Worm (Caenorhabditis elegans) whole organism, L4/young adult: ENCODE results near the gene ztf-30.

Source experiments
- dao-5 ChIP-seq: sonication (generic microtip); optimal IDR thresholded peaks from 2 replicates; lab custom pipeline; 2016; ENCODE audit warnings: missing genotype, missing genetic modification characterization, moderate library complexity, missing compliant biosample characterization
- him-1 ChIP-seq: sonication (generic microtip); optimal IDR thresholded peaks from 2 replicates; lab custom pipeline; 2016; ENCODE audit warnings: missing genotype, missing genetic modification reagents, missing genetic modification characterization, missing compliant biosample characterization

ce11 chrIII:8545515-8545914, 52.2 kb downstream of the ztf-30 start, which contains the start of gene ZC21.6:
- TF ChIP-seq him-1 (tag; lab: Kevin White, UChicago) (no peak), dao-5 (tag; lab: Kevin White, UChicago) (no peak)
